Fruit fly (Drosophila melanogaster) whole organism, prepupa: ENCODE data around the gene CG43638.

Experiments
- CG10669 ChIP-seq: fragments of 200-800 bp; sonication (Bioruptor generic); optimal IDR thresholded peaks from 3 replicates; lab custom pipeline; 2018; ENCODE audit warnings: missing biosample characterization, mild to moderate bottlenecking, missing genetic modification characterization, moderate library complexity
- CG11762 ChIP-seq: fragments of 200-800 bp; sonication (Bioruptor generic); optimal IDR thresholded peaks from 3 replicates; lab custom pipeline; 2016; ENCODE audit warnings: missing biosample characterization, missing genetic modification characterization; ENCODE audit not compliant: insufficient read depth
- CG15336 ChIP-seq: fragments of 200-800 bp; sonication (Bioruptor generic); IDR thresholded peaks from 2 replicates; pipeline ENCODE4 v1.3.6; 2022; ENCODE audit warnings: missing biosample characterization, missing genetic modification characterization
- CG1621 ChIP-seq: fragments of 200-800 bp; sonication (Bioruptor generic); optimal IDR thresholded peaks from 3 replicates; lab custom pipeline; 2018; ENCODE audit warnings: missing biosample characterization, mild to moderate bottlenecking, missing genetic modification characterization
- CG16779 ChIP-seq: fragments of 200-800 bp; sonication (Bioruptor generic); optimal IDR thresholded peaks from 3 replicates; lab custom pipeline; 2017; ENCODE audit warnings: missing biosample characterization, mild to moderate bottlenecking, missing genetic modification characterization
- CG31627 ChIP-seq: fragments of 200-800 bp; sonication (Bioruptor generic); optimal IDR thresholded peaks from 3 replicates; lab custom pipeline; 2016; ENCODE audit warnings: missing biosample characterization, missing genetic modification characterization
- CG6163 ChIP-seq: fragments of 200-800 bp; sonication (Bioruptor generic); IDR thresholded peaks from 3 replicates; pipeline ENCODE4 v1.3.6; 2022; ENCODE audit warnings: missing biosample characterization, missing genetic modification characterization
- CG6792 ChIP-seq: fragments of 200-800 bp; sonication (Bioruptor generic); optimal IDR thresholded peaks from 3 replicates; lab custom pipeline; 2016; ENCODE audit warnings: missing biosample characterization, missing genetic modification characterization
- CG6854 ChIP-seq: fragments of 200-800 bp; sonication (Bioruptor generic); optimal IDR thresholded peaks from 2 replicates; lab custom pipeline; 2017; ENCODE audit warnings: missing biosample characterization, mild to moderate bottlenecking, missing genetic modification characterization
- CG8119 ChIP-seq: fragments of 200-800 bp; sonication (Bioruptor generic); IDR thresholded peaks from 3 replicates; pipeline ENCODE4 v1.3.6; 2022; ENCODE audit warnings: missing biosample characterization, missing genetic modification characterization
- CG8632 ChIP-seq: fragments of 200-800 bp; sonication (Bioruptor generic); optimal IDR thresholded peaks from 3 replicates; lab custom pipeline; 2016; ENCODE audit warnings: missing biosample characterization, missing genetic modification characterization
- Eip78C ChIP-seq: fragments of 200-800 bp; sonication (Bioruptor generic); peaks from one replicate; lab custom pipeline; 2016; ENCODE audit warnings: missing biosample characterization, missing genetic modification characterization
- Eip93F ChIP-seq: fragments of 200-800 bp; sonication (Bioruptor generic); optimal IDR thresholded peaks from 2 replicates; lab custom pipeline; 2016; ENCODE audit warnings: missing biosample characterization, mild to moderate bottlenecking, missing genetic modification characterization
- Ets21C ChIP-seq: fragments of 200-800 bp; sonication (Bioruptor generic); optimal IDR thresholded peaks from 3 replicates; lab custom pipeline; 2016; ENCODE audit warnings: missing biosample characterization, missing genetic modification characterization
- Met ChIP-seq: fragments of 200-800 bp; sonication (Bioruptor generic); optimal IDR thresholded peaks from 3 replicates; lab custom pipeline; 2016; ENCODE audit warnings: missing biosample characterization, missing genetic modification characterization
- OdsH ChIP-seq: fragments of 200-800 bp; sonication (Bioruptor generic); optimal IDR thresholded peaks from 3 replicates; lab custom pipeline; 2016; ENCODE audit warnings: missing biosample characterization, missing genetic modification characterization
- acj6 ChIP-seq: fragments of 200-800 bp; sonication (Bioruptor generic); optimal IDR thresholded peaks from 3 replicates; lab custom pipeline; 2016; ENCODE audit warnings: missing biosample characterization, missing genetic modification characterization
- cyc ChIP-seq: fragments of 200-800 bp; sonication (Bioruptor generic); optimal IDR thresholded peaks from 3 replicates; lab custom pipeline; 2016; ENCODE audit warnings: missing biosample characterization, missing genetic modification characterization
- dac ChIP-seq: fragments of 200-800 bp; sonication (Bioruptor generic); optimal IDR thresholded peaks from 2 replicates; lab custom pipeline; 2017; ENCODE audit warnings: missing biosample characterization, mild to moderate bottlenecking, missing genetic modification characterization
- esn ChIP-seq: fragments of 200-800 bp; sonication (Bioruptor generic); optimal IDR thresholded peaks from 2 replicates; lab custom pipeline; 2016; ENCODE audit warnings: missing biosample characterization, mild to moderate bottlenecking, missing genetic modification characterization, moderate library complexity
- fd59A ChIP-seq: fragments of 200-800 bp; sonication (Bioruptor generic); optimal IDR thresholded peaks from 2 replicates; lab custom pipeline; 2017; ENCODE audit warnings: missing biosample characterization, mild to moderate bottlenecking, missing genetic modification characterization, missing genetic modification reagents
- fd85E ChIP-seq: fragments of 200-800 bp; sonication (Bioruptor generic); optimal IDR thresholded peaks from 3 replicates; lab custom pipeline; 2016; ENCODE audit warnings: missing biosample characterization, missing genetic modification characterization
- fkh ChIP-seq: fragments of 200-800 bp; sonication (Bioruptor generic); optimal IDR thresholded peaks from 3 replicates; lab custom pipeline; 2017; ENCODE audit warnings: missing biosample characterization, mild to moderate bottlenecking, missing genetic modification characterization, moderate library complexity
- lz ChIP-seq: fragments of 200-800 bp; sonication (Bioruptor generic); optimal IDR thresholded peaks from 3 replicates; lab custom pipeline; 2016; ENCODE audit warnings: missing biosample characterization, missing genetic modification characterization
- net ChIP-seq: fragments of 200-800 bp; sonication (Bioruptor generic); optimal IDR thresholded peaks from 3 replicates; lab custom pipeline; 2016; ENCODE audit warnings: missing biosample characterization, missing genetic modification characterization
- ss ChIP-seq, 2 experiments: fragments of 200-800 bp; sonication (Bioruptor generic); optimal IDR thresholded peaks; 2 replicates in 1 of 2; 3 replicates in 1 of 2; lab custom pipeline; 2017 to 2018; ENCODE audit warnings: mild to moderate bottlenecking in 2 of 2, missing biosample characterization in 2 of 2, missing genetic modification characterization in 2 of 2, moderate library complexity in 1 of 2
- svp ChIP-seq: fragments of 200-800 bp; sonication (Bioruptor generic); peaks from one replicate; lab custom pipeline; 2016; ENCODE audit warnings: missing biosample characterization, missing genetic modification characterization
- topi ChIP-seq: fragments of 200-800 bp; sonication (Bioruptor generic); optimal IDR thresholded peaks from 3 replicates; lab custom pipeline; 2016; ENCODE audit warnings: missing biosample characterization, missing genetic modification characterization
- vri ChIP-seq: fragments of 200-800 bp; sonication (Bioruptor generic); optimal IDR thresholded peaks from 3 replicates; lab custom pipeline; 2016; ENCODE audit warnings: missing biosample characterization, mild to moderate bottlenecking, missing genetic modification characterization

CG43638 gene

dm6 chr3L:12081679-12082520 lies 37.5 kb downstream of the CG43638 start, which contains the start of gene Sema5c (continued):
- TF ChIP-seq CG1621 (tag; lab: Kevin White, UChicago) = peak; percentile 53
- no peak for TF ChIP-seq Eip93F (GFP tag; lab: Kevin White, UChicago)
- peak; percentile 78 for TF ChIP-seq esn (GFP tag; lab: Kevin White, UChicago)
- TF ChIP-seq dac (GFP tag; lab: Kevin White, UChicago) = no peak
- peak; percentile 89 for TF ChIP-seq svp (GFP tag; lab: Kevin White, UChicago)
- peak; percentile 1 for TF ChIP-seq cyc
- peak; percentile 54 for TF ChIP-seq Met
- peak; percentile 13 for TF ChIP-seq Ets21C (GFP tag; lab: Kevin White, UChicago)
- TF ChIP-seq CG10669 (GFP tag; lab: Kevin White, UChicago) = peak; percentile 45
- TF ChIP-seq CG16779 (tag; lab: Kevin White, UChicago) = peak; percentile 68

dm6 chr3L:12082521-12082841 lies 38.1 kb downstream of the CG43638 start:
- TF ChIP-seq CG6163 (GFP tag; lab: Robert Waterston, UW) (no peak), ss (GFP tag; optimal IDR thresholded peaks at IDR 0.05; lab: Kevin White, UChicago) (peak in 1 of 2 experiments; percentile 11), CG8119 (no peak), svp (GFP tag; lab: Kevin White, UChicago) (peak; percentile 78), CG1621 (tag; lab: Kevin White, UChicago) (peak; percentile 63), CG6854 (peak; percentile 54), CG6792 (GFP tag; lab: Kevin White, UChicago) (no peak), vri (GFP tag; lab: Kevin White, UChicago) (peak; percentile 6), Eip93F (GFP tag; lab: Kevin White, UChicago) (no peak)

- TF ChIP-seq acj6 (GFP tag; lab: Kevin White, UChicago) = no peak
- TF ChIP-seq CG16779 (tag; lab: Kevin White, UChicago) = no peak
- TF ChIP-seq CG6163 (GFP tag; lab: Robert Waterston, UW) = no peak
- TF ChIP-seq fd59A (GFP tag; lab: Kevin White, UChicago) = no peak
- no peak for TF ChIP-seq CG8632 (GFP tag; lab: Kevin White, UChicago)
- no peak for TF ChIP-seq CG1621 (tag; lab: Kevin White, UChicago)
- TF ChIP-seq OdsH (GFP tag; lab: Kevin White, UChicago) = no peak
- TF ChIP-seq fkh (GFP tag; lab: Kevin White, UChicago) = no peak
- no peak for TF ChIP-seq lz (GFP tag; lab: Kevin White, UChicago)
- no peak for TF ChIP-seq fd85E (GFP tag; lab: Kevin White, UChicago)
- TF ChIP-seq topi (GFP tag; lab: Kevin White, UChicago) = no peak
- TF ChIP-seq vri (GFP tag; lab: Kevin White, UChicago) = no peak
- TF ChIP-seq Met = no peak
These were observed 38.8 kb downstream of the CG43638 start for dm6 chr3L:12083092-12083680.

- TF ChIP-seq cyc (no peak), CG10669 (GFP tag; lab: Kevin White, UChicago) (no peak), CG31627 (no peak), fkh (GFP tag; lab: Kevin White, UChicago) (peak; percentile 89), CG15336 (GFP tag; lab: Robert Waterston, UW) (no peak), fd85E (GFP tag; lab: Kevin White, UChicago) (no peak), net (no peak), CG11762 (GFP tag; lab: Kevin White, UChicago) (no peak), Eip78C (GFP tag; lab: Kevin White, UChicago) (peak; percentile 1), vri (GFP tag; lab: Kevin White, UChicago) (peak; percentile 54), acj6 (GFP tag; lab: Kevin White, UChicago) (no peak), topi (GFP tag; lab: Kevin White, UChicago) (no peak)
These were observed 39.5 kb downstream of the CG43638 start for dm6 chr3L:12083861-12084260.
